Worm (Caenorhabditis elegans) whole organism, early embryonic: ENCODE results near the gene gdi-1.

Source experiments
- B0310.2 ChIP-seq: sonication (generic microtip); optimal IDR thresholded peaks from 2 replicates; lab custom pipeline; 2016; ENCODE audit warnings: mild to moderate bottlenecking, missing genetic modification characterization, missing compliant biosample characterization
- F13C5.2 ChIP-seq: sonication (generic microtip); optimal IDR thresholded peaks from 2 replicates; lab custom pipeline; 2017; ENCODE audit warnings: mild to moderate bottlenecking, missing genetic modification characterization, inconsistent platforms, missing compliant biosample characterization
- aly-1 ChIP-seq: sonication (generic microtip); optimal IDR thresholded peaks from 2 replicates; lab custom pipeline; 2016; ENCODE audit warnings: missing genetic modification characterization, missing compliant biosample characterization
- ama-1 ChIP-seq: fragments of 150-350 bp; optimal IDR thresholded peaks from 2 replicates; lab custom pipeline; 2014
- ceh-13 ChIP-seq: fragments of 200-800 bp; sonication (Bioruptor generic); optimal IDR thresholded peaks from 2 replicates; lab custom pipeline; 2018; ENCODE audit warnings: mild to moderate bottlenecking, missing genetic modification characterization, missing compliant biosample characterization
- ceh-36 ChIP-seq: sonication (generic microtip); optimal IDR thresholded peaks from 2 replicates; lab custom pipeline; 2016; ENCODE audit warnings: missing genetic modification characterization, inconsistent platforms, missing compliant biosample characterization
- ets-7 ChIP-seq: sonication (generic microtip); optimal IDR thresholded peaks from 2 replicates; lab custom pipeline; 2016; ENCODE audit warnings: missing genotype, missing genetic modification characterization, missing compliant biosample characterization
- hmbx-1 ChIP-seq: sonication (generic microtip); optimal IDR thresholded peaks from 2 replicates; lab custom pipeline; 2016; ENCODE audit warnings: mild to moderate bottlenecking, missing genetic modification characterization, missing compliant biosample characterization
- hmg-4 ChIP-seq: fragments of 200-800 bp; sonication (Bioruptor generic); optimal IDR thresholded peaks from 2 replicates; lab custom pipeline; 2018; ENCODE audit warnings: mild to moderate bottlenecking, missing genetic modification characterization, missing compliant biosample characterization
- scrt-1 ChIP-seq: fragments of 200-800 bp; sonication (Bioruptor generic); IDR thresholded peaks from 2 replicates; pipeline ENCODE4 v1.3.6; 2022; ENCODE audit warnings: missing genetic modification characterization, missing compliant biosample characterization
- sea-1 ChIP-seq: fragments of 200-800 bp; sonication (Bioruptor generic); conservative IDR thresholded peaks from 2 replicates; pipeline ENCODE4 v1.3.6; 2022; ENCODE audit warnings: missing genetic modification characterization, missing compliant biosample characterization
- tbx-11 ChIP-seq: fragments of 200-800 bp; sonication (Bioruptor generic); IDR thresholded peaks from 2 replicates; pipeline ENCODE4 v1.3.6; 2022; ENCODE audit warnings: missing genetic modification characterization, missing compliant biosample characterization
- tbx-37 ChIP-seq: fragments of 200-800 bp; sonication (Bioruptor generic); conservative IDR thresholded peaks from 2 replicates; pipeline ENCODE4 v1.3.6; 2022; ENCODE audit warnings: missing genetic modification reagents, missing genetic modification characterization, missing compliant biosample characterization
- tra-4 ChIP-seq: sonication (generic microtip); optimal IDR thresholded peaks from 2 replicates; lab custom pipeline; 2017; ENCODE audit warnings: missing genetic modification characterization, missing compliant biosample characterization

ce11 chrIV:14797849-14798248, 5.2 kb upstream of the gdi-1 start, which contains the start of gene arl-8:
- TF ChIP-seq tbx-37 (no peak), ama-1 (lab: Kevin White, UChicago) (no peak), ceh-36 (tag; lab: Kevin White, UChicago) (no peak), scrt-1 (no peak), tbx-11 (GFP tag; lab: Robert Waterston, UW) (no peak), B0310.2 (tag; lab: Kevin White, UChicago) (no peak), sea-1 (GFP tag; lab: Robert Waterston, UW) (no peak), tra-4 (tag; lab: Kevin White, UChicago) (no peak), hmbx-1 (tag; lab: Kevin White, UChicago) (no peak), ceh-13 (GFP tag; lab: Kevin White, UChicago) (no peak), F13C5.2 (no peak), aly-1 (no peak), ets-7 (tag; lab: Kevin White, UChicago) (no peak), hmg-4 (GFP tag; lab: Kevin White, UChicago) (no peak)
